Worm (Caenorhabditis elegans): ENCODE data around the gene B0281.3.

Gene B0281.3

DNA sequence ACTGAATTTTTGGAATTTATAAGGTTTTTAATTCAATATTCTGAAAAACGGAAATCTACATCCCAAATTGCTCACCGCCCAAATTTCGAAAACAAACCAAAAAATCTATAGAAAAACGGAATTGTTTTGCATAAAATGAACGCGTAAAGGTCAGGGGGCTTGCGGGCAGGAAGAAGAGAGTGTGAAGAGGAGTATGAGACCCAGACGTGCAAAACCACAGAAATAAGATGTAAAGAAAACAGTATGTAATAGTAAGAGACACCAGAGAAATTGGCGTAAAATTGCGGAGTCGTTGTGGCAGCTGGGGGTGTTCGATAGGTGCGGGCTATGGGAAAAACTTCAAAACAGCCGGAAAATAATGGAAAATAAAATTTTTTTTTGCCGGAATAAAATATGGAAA is 34.1 kb downstream of the B0281.3 start:
- TF ChIP-seq nfya-1 (tag; optimal IDR thresholded peaks at IDR 0.05) (peak; percentile 28), rnt-1 (tag; optimal IDR thresholded peaks at IDR 0.05) (peak; percentile 92), K02D7.2 (tag; optimal IDR thresholded peaks at IDR 0.05) (no peak), fkh-6 (tag; optimal IDR thresholded peaks at IDR 0.05) (no peak), unc-55 (GFP tag; optimal IDR thresholded peaks at IDR 0.05) (no peak)

DNA sequence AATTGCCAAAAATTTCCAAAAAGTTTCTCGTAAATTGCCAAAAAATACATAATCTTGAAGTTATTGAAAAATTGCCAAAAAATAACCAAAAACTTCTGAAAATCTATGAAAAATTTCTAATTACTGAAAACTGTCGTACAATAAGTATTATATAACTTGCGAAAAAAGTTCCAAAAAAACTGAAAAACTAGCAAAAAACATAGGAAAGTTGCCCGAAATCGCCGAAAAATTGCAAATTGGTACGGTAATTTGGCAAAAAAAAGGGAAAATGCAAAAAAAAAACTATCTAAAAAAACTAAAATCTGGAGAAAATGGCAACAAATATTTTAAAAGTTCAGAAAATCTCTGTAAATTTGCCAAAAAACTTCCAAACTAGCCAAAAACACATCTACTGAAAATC is 34.7 kb downstream of the B0281.3 start, which contains the start of gene enri-1:
TSS of gene enri-1 (minus strand) at position 101 of the 400 bp plus-strand sequence.
- TF ChIP-seq ceh-31 (tag; optimal IDR thresholded peaks at IDR 0.05) (no peak), ets-4 (tag; optimal IDR thresholded peaks at IDR 0.05) (no peak), sox-4 (tag; optimal IDR thresholded peaks at IDR 0.05) (no peak), rnt-1 (tag; optimal IDR thresholded peaks at IDR 0.05) (no peak), fkh-10 (GFP tag; optimal IDR thresholded peaks at IDR 0.05) (no peak), npax-4 (tag; optimal IDR thresholded peaks at IDR 0.05) (no peak), gmeb-2 (tag; optimal IDR thresholded peaks at IDR 0.05) (no peak)

DNA sequence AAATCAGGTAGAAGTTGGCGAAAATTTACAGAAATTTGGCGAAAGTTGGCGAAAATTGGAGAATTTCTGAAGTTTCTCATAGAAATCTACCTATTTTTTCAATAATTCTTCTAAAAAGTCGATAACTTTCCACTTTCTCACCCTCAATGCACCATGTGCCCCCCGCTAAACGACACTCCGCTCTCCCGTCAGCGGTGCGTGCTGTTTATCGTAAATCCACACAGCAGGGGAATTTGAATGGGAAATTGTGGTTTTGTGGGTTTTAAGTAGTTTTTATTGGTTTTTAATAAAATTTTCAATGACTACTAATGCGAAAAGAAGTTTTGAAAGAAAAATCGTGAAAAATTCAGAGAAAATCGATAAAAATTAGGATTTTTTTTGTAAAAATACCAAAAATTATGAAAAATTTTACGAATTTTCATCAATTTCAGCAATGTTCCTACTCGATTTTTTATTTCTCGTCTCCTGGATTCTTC is 35.2 kb downstream of the B0281.3 start, which contains the start of gene F43C11.6:
TSS of gene F43C11.6 (plus strand) at position 426 of the 476 bp plus-strand sequence.
- peak; percentile 28 for TF ChIP-seq rnt-1 (tag; optimal IDR thresholded peaks at IDR 0.05)
- no peak for TF ChIP-seq gmeb-2 (tag; optimal IDR thresholded peaks at IDR 0.05)
- no peak for TF ChIP-seq tbx-2 (tag; optimal IDR thresholded peaks at IDR 0.05)
- TF ChIP-seq ztf-16 (tag; optimal IDR thresholded peaks at IDR 0.05) = no peak
- peak; percentile 12 for TF ChIP-seq ceh-31 (tag; optimal IDR thresholded peaks at IDR 0.05)
- TF ChIP-seq hlh-15 (tag; optimal IDR thresholded peaks at IDR 0.05) = no peak
- peak; percentile 20 for TF ChIP-seq ceh-48 (tag; optimal IDR thresholded peaks at IDR 0.05)
- TF ChIP-seq lin-11 (tag; optimal IDR thresholded peaks at IDR 0.05) = no peak

DNA sequence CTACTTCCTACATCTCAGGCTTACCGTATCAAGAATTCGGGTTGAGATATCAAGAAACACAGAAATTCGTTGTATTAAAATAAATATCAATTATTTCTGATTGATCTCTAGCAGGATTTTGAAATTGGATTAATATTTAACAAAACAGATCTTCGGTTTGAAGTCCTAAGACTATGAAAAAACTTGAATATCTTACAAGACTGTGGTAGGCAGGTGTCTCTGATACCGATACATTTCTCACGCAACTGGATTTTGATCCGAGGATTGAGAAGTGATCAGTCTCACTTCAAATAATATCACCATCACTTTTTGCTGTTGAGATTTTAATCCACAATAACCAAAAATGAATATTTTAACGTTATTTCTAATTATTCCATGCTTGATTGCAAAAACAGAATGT is 39.8 kb downstream of the B0281.3 start, which contains the start of gene F43C11.4:
TSS of gene F43C11.4 (plus strand) at position 301 of the 400 bp plus-strand sequence.
- no peak for TF ChIP-seq ceh-19 (GFP tag; optimal IDR thresholded peaks at IDR 0.05)
- no peak for TF ChIP-seq unc-3 (GFP tag; conservative IDR thresholded peaks at IDR 0.05)
- no peak for TF ChIP-seq unc-3 (tag; optimal IDR thresholded peaks at IDR 0.05)
- TF ChIP-seq pax-1 (tag; optimal IDR thresholded peaks at IDR 0.05) = no peak
- no peak for TF ChIP-seq dve-1 (tag; optimal IDR thresholded peaks at IDR 0.05)
- no peak for TF ChIP-seq ceh-22 (tag; optimal IDR thresholded peaks at IDR 0.05)
- TF ChIP-seq nfya-1 (tag; optimal IDR thresholded peaks at IDR 0.05) = no peak
- no peak for TF ChIP-seq pha-2 (tag; optimal IDR thresholded peaks at IDR 0.05)
- TF ChIP-seq ceh-31 (tag; optimal IDR thresholded peaks at IDR 0.05) = no peak
- no peak for TF ChIP-seq mec-3 (tag; optimal IDR thresholded peaks at IDR 0.05; ENCODE audit: borderline replicate concordance)
- no peak for TF ChIP-seq nhr-11 (tag; optimal IDR thresholded peaks at IDR 0.05)

DNA sequence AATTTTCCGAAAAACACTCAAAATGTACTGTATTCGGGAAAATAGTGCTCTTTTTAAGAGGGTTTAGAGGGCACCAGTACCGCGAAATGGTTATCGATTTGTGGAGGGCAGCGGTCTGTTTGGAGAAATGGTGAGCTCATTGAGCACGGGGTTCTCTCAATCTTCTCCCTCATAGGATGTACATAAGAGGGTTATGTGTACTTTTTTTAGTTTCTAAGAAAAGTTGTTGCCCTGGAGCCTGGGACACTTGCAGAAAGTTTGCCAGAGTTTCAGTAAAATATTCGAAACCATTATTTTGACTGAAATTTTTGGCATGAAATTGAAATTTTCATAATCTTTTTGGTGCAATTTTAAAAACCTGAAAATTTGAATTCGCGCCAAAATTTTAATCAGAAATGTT is 45.7 kb downstream of the B0281.3 start, which contains the start of gene F43C11.10:
TSS of gene F43C11.10 (minus strand) at position 101 of the 400 bp plus-strand sequence.
- no peak for TF ChIP-seq ceh-14 (tag; optimal IDR thresholded peaks at IDR 0.05)
- TF ChIP-seq sdc-2 (tag; optimal IDR thresholded peaks at IDR 0.05) = no peak
- no peak for TF ChIP-seq ceh-19 (GFP tag; optimal IDR thresholded peaks at IDR 0.05)
- no peak for TF ChIP-seq ttx-3 (tag; optimal IDR thresholded peaks at IDR 0.05)
- TF ChIP-seq ceh-22 (tag; optimal IDR thresholded peaks at IDR 0.05) = no peak
- TF ChIP-seq ceh-9 (tag; optimal IDR thresholded peaks at IDR 0.05) = no peak
- no peak for TF ChIP-seq ceh-30 (tag; optimal IDR thresholded peaks at IDR 0.05)

DNA sequence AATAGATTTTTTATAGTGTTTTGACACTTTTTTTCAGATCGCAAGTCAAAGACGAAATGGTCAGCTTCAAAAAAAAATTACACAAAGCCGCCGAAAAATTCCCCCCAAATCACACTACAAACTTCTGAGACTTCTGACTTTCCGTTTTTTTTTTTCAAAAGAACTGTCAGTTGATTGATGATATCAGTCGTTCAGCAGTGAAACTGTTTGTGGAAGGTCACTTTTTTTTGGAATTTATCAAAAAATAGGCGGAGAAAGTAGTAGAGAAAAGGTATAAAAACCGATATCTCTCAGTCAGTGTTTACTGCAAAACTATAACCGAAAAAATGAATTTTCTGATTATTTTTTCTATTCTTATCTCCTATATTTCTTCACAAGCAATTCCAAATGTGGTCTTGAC is 46.2 kb downstream of the B0281.3 start, which contains the start of gene F43C11.3:
TSS of gene F43C11.3 (plus strand) at position 301 of the 400 bp plus-strand sequence.
- TF ChIP-seq sdc-2 (tag; optimal IDR thresholded peaks at IDR 0.05) (no peak), fax-1 (tag; optimal IDR thresholded peaks at IDR 0.05) (no peak), C08G9.2 (tag; optimal IDR thresholded peaks at IDR 0.05) (no peak), unc-55 (GFP tag; optimal IDR thresholded peaks at IDR 0.05) (no peak), ceh-45 (GFP tag; IDR thresholded peaks at IDR 0.05) (no peak)

All from whole organism, late embryonic.